Fruit fly (Drosophila melanogaster) whole organism, embryonic: Measurements from ENCODE around the gene Bicra.

Source experiments
- Blimp-1 ChIP-seq: fragments of 200-800 bp; sonication (Bioruptor generic); optimal IDR thresholded peaks from 3 replicates; lab custom pipeline; 2018; ENCODE audit warnings: missing biosample characterization, missing genetic modification characterization, mild to moderate bottlenecking, moderate library complexity, missing genetic modification reagents
- CG10267 ChIP-seq: fragments of 200-800 bp; sonication (Bioruptor generic); optimal IDR thresholded peaks from 2 replicates; lab custom pipeline; 2018; ENCODE audit warnings: missing biosample characterization, mild to moderate bottlenecking, missing genetic modification characterization, moderate library complexity
- CG10366 ChIP-seq: fragments of 200-800 bp; sonication (Bioruptor generic); IDR thresholded peaks from 2 replicates; pipeline ENCODE4 v1.3.6; 2022; ENCODE audit warnings: missing biosample characterization, missing genetic modification characterization
- CG11696 ChIP-seq: fragments of 200-800 bp; sonication (Bioruptor generic); IDR thresholded peaks from 2 replicates; pipeline ENCODE4 v1.3.6; 2022; ENCODE audit warnings: missing biosample characterization, missing genetic modification characterization
- CG13287 ChIP-seq: fragments of 200-800 bp; sonication (Bioruptor generic); IDR thresholded peaks from 2 replicates; pipeline ENCODE4 v1.3.6; 2022; ENCODE audit warnings: missing biosample characterization, missing genetic modification characterization; ENCODE audit not compliant: partially characterized antibody
- CG14860 ChIP-seq: fragments of 200-800 bp; sonication (Bioruptor generic); IDR thresholded peaks from 3 replicates; pipeline ENCODE4 v1.3.6; 2022; ENCODE audit warnings: missing biosample characterization, missing genetic modification characterization; ENCODE audit not compliant: partially characterized antibody
- CG1603 ChIP-seq: fragments of 200-800 bp; sonication (Bioruptor generic); optimal IDR thresholded peaks from 2 replicates; lab custom pipeline; 2019; ENCODE audit warnings: missing biosample characterization, mild to moderate bottlenecking, missing genetic modification characterization, moderate library complexity
- CG17359 ChIP-seq: fragments of 200-800 bp; sonication (Bioruptor generic); optimal IDR thresholded peaks from 3 replicates; lab custom pipeline; 2018; ENCODE audit warnings: missing biosample characterization, mild to moderate bottlenecking, missing genetic modification characterization, moderate library complexity
- CG2116 ChIP-seq: fragments of 200-800 bp; sonication (Bioruptor generic); optimal IDR thresholded peaks from 3 replicates; lab custom pipeline; 2018; ENCODE audit warnings: missing biosample characterization, mild to moderate bottlenecking, missing genetic modification characterization
- CG2129 ChIP-seq: fragments of 200-800 bp; sonication (Bioruptor generic); IDR thresholded peaks from 2 replicates; pipeline ENCODE4 v1.3.6; 2022; ENCODE audit warnings: missing biosample characterization, missing genetic modification characterization; ENCODE audit not compliant: partially characterized antibody
- CG2678 ChIP-seq: fragments of 200-800 bp; sonication (Bioruptor generic); optimal IDR thresholded peaks from 3 replicates; lab custom pipeline; 2019; ENCODE audit warnings: missing biosample characterization, mild to moderate bottlenecking, missing genetic modification characterization, moderate library complexity
- CG30020 ChIP-seq: fragments of 200-800 bp; optimal IDR thresholded peaks from 2 replicates; lab custom pipeline; 2019; ENCODE audit warnings: missing biosample characterization, mild to moderate bottlenecking, missing genetic modification characterization, moderate library complexity
- CG34224 ChIP-seq: fragments of 200-800 bp; sonication (Bioruptor generic); IDR thresholded peaks from 3 replicates; pipeline ENCODE4 v1.3.6; 2022; ENCODE audit warnings: missing biosample characterization, missing genetic modification characterization; ENCODE audit not compliant: partially characterized antibody
- Deaf1 ChIP-seq: fragments of 200-800 bp; optimal IDR thresholded peaks from 3 replicates; lab custom pipeline; 2019; ENCODE audit warnings: missing biosample characterization, mild to moderate bottlenecking, missing genetic modification characterization, moderate library complexity
- Dp ChIP-seq: fragments of 200-800 bp; sonication (Bioruptor generic); optimal IDR thresholded peaks from 2 replicates; lab custom pipeline; 2018; ENCODE audit warnings: missing biosample characterization, mild to moderate bottlenecking, missing genetic modification characterization, moderate library complexity
- E2f2 ChIP-seq: fragments of 200-800 bp; sonication (Bioruptor generic); IDR thresholded peaks from 2 replicates; pipeline ENCODE4 v1.3.6; 2022; ENCODE audit warnings: missing biosample characterization, missing genetic modification characterization
- Elba2 ChIP-seq: fragments of 200-800 bp; sonication (Bioruptor generic); optimal IDR thresholded peaks from 3 replicates; lab custom pipeline; 2016; ENCODE audit warnings: missing biosample characterization, missing genetic modification characterization
- Ets65A ChIP-seq: fragments of 200-800 bp; sonication (Bioruptor generic); peaks from one replicate; lab custom pipeline; 2016; ENCODE audit warnings: missing biosample characterization, missing genetic modification characterization
- Fer1 ChIP-seq: fragments of 200-800 bp; sonication (Bioruptor generic); optimal IDR thresholded peaks from 2 replicates; lab custom pipeline; 2017; ENCODE audit warnings: missing biosample characterization, mild to moderate bottlenecking, missing genetic modification characterization
- HLH4C ChIP-seq: fragments of 200-800 bp; sonication (Bioruptor generic); IDR thresholded peaks from 3 replicates; pipeline ENCODE4 v1.3.6; 2022; ENCODE audit warnings: missing biosample characterization, missing genetic modification characterization; ENCODE audit not compliant: partially characterized antibody
- HmgD ChIP-seq: fragments of 200-800 bp; sonication (Bioruptor generic); optimal IDR thresholded peaks from 3 replicates; lab custom pipeline; 2016; ENCODE audit warnings: missing biosample characterization, missing genetic modification characterization
- Hr78 ChIP-seq, 2 experiments: fragments of 200-800 bp in 1 of 2; fragments of >200 bp in 1 of 2; sonication (Bioruptor generic) in 1 of 2; optimal IDR thresholded peaks; 2 replicates each; lab custom pipeline; 2017 to 2019; ENCODE audit warnings: missing biosample characterization in 2 of 2, missing genetic modification characterization in 2 of 2, mild to moderate bottlenecking in 1 of 2, moderate library complexity in 1 of 2
- MBD-R2 ChIP-seq: fragments of 200-800 bp; sonication (Bioruptor generic); IDR thresholded peaks from 2 replicates; pipeline ENCODE4 v1.3.6; 2022; ENCODE audit warnings: missing biosample characterization, missing genetic modification characterization
- Med ChIP-seq: fragments of 200-800 bp; sonication (Bioruptor generic); peaks from one replicate; lab custom pipeline; 2016; ENCODE audit warnings: missing biosample characterization, missing genetic modification characterization, mild to moderate bottlenecking, inconsistent platforms, moderate library complexity
- Mes4 ChIP-seq: fragments of 200-800 bp; sonication (Bioruptor generic); optimal IDR thresholded peaks from 2 replicates; lab custom pipeline; 2016; ENCODE audit warnings: missing biosample characterization, missing genetic modification characterization
- Myb ChIP-seq: fragments of 200-800 bp; sonication (Bioruptor generic); optimal IDR thresholded peaks from 2 replicates; lab custom pipeline; 2016; ENCODE audit warnings: missing biosample characterization, missing genetic modification characterization
- Ravus ChIP-seq: fragments of 200-800 bp; sonication (Bioruptor generic); IDR thresholded peaks from 2 replicates; pipeline ENCODE4 v1.3.6; 2022; ENCODE audit warnings: missing biosample characterization, missing genetic modification characterization
- Six4 ChIP-seq: fragments of 200-800 bp; sonication (Bioruptor generic); optimal IDR thresholded peaks from 2 replicates; lab custom pipeline; 2016; ENCODE audit warnings: missing biosample characterization, missing genetic modification characterization
- ara ChIP-seq: fragments of 200-800 bp; sonication (Bioruptor generic); IDR thresholded peaks from 2 replicates; pipeline ENCODE4 v1.3.6; 2022; ENCODE audit warnings: missing biosample characterization, missing genetic modification characterization
- chif ChIP-seq, 2 experiments: fragments of 200-800 bp; sonication (Bioruptor generic); optimal IDR thresholded peaks; 3 replicates each; lab custom pipeline; 2016; ENCODE audit warnings: missing biosample characterization in 2 of 2, missing genetic modification characterization in 2 of 2
- crol ChIP-seq: fragments of 200-800 bp; sonication (Bioruptor generic); IDR thresholded peaks from 2 replicates; pipeline ENCODE4 v1.3.6; 2022; ENCODE audit warnings: missing biosample characterization, missing genetic modification characterization
- crp ChIP-seq, 2 experiments: fragments of 200-800 bp; sonication (Bioruptor generic); optimal IDR thresholded peaks; 2 replicates in 1 of 2; 3 replicates in 1 of 2; lab custom pipeline; 2017; ENCODE audit warnings: missing biosample characterization in 2 of 2, missing genetic modification characterization in 2 of 2, mild to moderate bottlenecking in 1 of 2, moderate library complexity in 1 of 2
- da ChIP-seq: fragments of 200-800 bp; sonication (Bioruptor generic); optimal IDR thresholded peaks from 2 replicates; lab custom pipeline; 2016; ENCODE audit warnings: missing biosample characterization, missing genetic modification characterization
- eve ChIP-seq, 2 experiments: fragments of >200 bp; optimal IDR thresholded peaks; 2 replicates each; lab custom pipeline; 2017; ENCODE audit warnings: missing biosample characterization in 2 of 2, missing genetic modification characterization in 2 of 2
- gro ChIP-seq: fragments of 200-800 bp; sonication (Bioruptor generic); optimal IDR thresholded peaks from 2 replicates; lab custom pipeline; 2016; ENCODE audit warnings: missing biosample characterization, missing genetic modification characterization
- kah ChIP-seq: fragments of 200-800 bp; sonication (Bioruptor generic); optimal IDR thresholded peaks from 2 replicates; lab custom pipeline; 2018; ENCODE audit warnings: missing biosample characterization, mild to moderate bottlenecking, missing genetic modification characterization
- kay ChIP-seq: fragments of 200-800 bp; sonication (Bioruptor generic); optimal IDR thresholded peaks from 2 replicates; lab custom pipeline; 2016; ENCODE audit warnings: missing biosample characterization, missing genetic modification characterization
- nom ChIP-seq: fragments of 200-800 bp; sonication (Bioruptor generic); optimal IDR thresholded peaks from 2 replicates; lab custom pipeline; 2017; ENCODE audit warnings: missing biosample characterization, missing genetic modification characterization, mild to moderate bottlenecking, moderate library complexity, missing genetic modification reagents
- pzg ChIP-seq: fragments of 200-800 bp; sonication (Bioruptor generic); optimal IDR thresholded peaks from 3 replicates; lab custom pipeline; 2018; ENCODE audit warnings: missing biosample characterization, mild to moderate bottlenecking, missing genetic modification characterization, moderate library complexity
- rib ChIP-seq: fragments of 200-800 bp; sonication (Bioruptor generic); IDR thresholded peaks from 2 replicates; pipeline ENCODE4 v1.3.6; 2022; ENCODE audit warnings: missing biosample characterization, missing genetic modification characterization
- scrt ChIP-seq: fragments of 200-800 bp; sonication (Bioruptor generic); optimal IDR thresholded peaks from 2 replicates; lab custom pipeline; 2018; ENCODE audit warnings: missing biosample characterization, mild to moderate bottlenecking, missing genetic modification characterization, moderate library complexity
- sna ChIP-seq: fragments of 200-800 bp; sonication (Bioruptor generic); IDR thresholded peaks from 2 replicates; pipeline ENCODE4 v1.3.6; 2022; ENCODE audit warnings: missing biosample characterization, missing genetic modification characterization; ENCODE audit not compliant: partially characterized antibody
- so ChIP-seq: fragments of 200-800 bp; sonication (Bioruptor generic); IDR thresholded peaks from 3 replicates; pipeline ENCODE4 v1.3.6; 2022; ENCODE audit warnings: missing biosample characterization, missing genetic modification characterization
- sr ChIP-seq: fragments of 200-800 bp; sonication (Bioruptor generic); IDR thresholded peaks from 3 replicates; pipeline ENCODE4 v1.3.6; 2022; ENCODE audit warnings: missing biosample characterization, missing genetic modification characterization
- tin ChIP-seq: fragments of 200-800 bp; sonication (Bioruptor generic); optimal IDR thresholded peaks from 3 replicates; lab custom pipeline; 2016; ENCODE audit warnings: missing biosample characterization, missing genetic modification characterization
- twi ChIP-seq: fragments of 200-800 bp; optimal IDR thresholded peaks from 2 replicates; lab custom pipeline; 2019; ENCODE audit warnings: missing biosample characterization, mild to moderate bottlenecking, missing genetic modification characterization, moderate library complexity

The Bicra gene

DNA sequence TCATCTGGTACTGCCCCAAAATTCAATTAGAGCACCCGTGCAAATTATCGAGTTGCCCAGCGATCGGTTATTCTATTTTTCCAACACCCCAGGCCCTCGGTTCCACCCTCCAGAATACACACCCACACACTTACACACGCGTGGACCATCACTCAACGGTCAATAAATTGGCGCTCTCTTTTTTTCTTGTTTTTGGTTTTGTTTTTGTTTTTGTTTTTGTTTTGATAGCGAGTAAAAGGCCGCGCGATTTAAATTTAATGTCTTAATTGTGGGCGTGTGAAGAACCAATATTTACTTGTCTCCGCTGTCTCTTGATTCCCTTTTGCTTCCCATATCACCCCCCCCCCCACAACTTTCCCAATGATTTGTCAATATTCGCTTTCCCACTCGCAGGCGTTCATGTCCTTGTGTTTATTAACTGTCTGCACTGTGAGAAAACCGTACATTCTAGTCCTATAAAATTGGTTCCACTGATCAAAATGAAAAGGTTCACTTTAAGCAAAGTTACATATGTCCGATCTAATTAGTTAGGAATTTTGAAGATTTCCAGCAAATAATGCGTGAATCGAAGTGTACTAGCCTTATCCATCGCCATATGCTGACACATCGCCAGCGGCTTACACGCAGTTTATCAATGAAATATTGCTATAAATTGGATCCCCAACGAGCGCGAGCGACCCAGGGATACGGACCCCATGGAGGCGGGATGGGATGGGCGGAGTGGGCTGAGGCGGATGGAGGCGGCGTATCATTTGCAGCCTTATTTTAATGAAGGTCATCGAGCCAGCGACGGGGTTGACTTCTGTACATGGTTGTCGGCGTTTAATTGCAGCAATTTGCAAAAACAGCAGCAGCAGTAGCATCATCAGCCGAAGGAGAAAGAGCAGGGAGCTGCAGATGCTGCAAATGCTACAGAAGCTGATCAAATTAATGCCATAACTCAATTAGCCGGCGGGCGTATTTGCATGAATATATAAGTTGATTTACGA lies 77.2 kb downstream of the Bicra start:
- TF ChIP-seq CG2129 (GFP tag; lab: Robert Waterston, UW) (no peak), nom (peak; percentile 51), sr (GFP tag; lab: Robert Waterston, UW) (peak; percentile 74; the same call in 2 of the 3 replicates), Ets65A (peak; percentile 63), Med (GFP tag; lab: Kevin White, UChicago) (peak; percentile 13), CG30020 (tag; lab: Kevin White, UChicago) (no peak), crol (peak; percentile 20; the same call in 1 of the 2 replicates), CG10366 (GFP tag; lab: Robert Waterston, UW) (no peak)

DNA sequence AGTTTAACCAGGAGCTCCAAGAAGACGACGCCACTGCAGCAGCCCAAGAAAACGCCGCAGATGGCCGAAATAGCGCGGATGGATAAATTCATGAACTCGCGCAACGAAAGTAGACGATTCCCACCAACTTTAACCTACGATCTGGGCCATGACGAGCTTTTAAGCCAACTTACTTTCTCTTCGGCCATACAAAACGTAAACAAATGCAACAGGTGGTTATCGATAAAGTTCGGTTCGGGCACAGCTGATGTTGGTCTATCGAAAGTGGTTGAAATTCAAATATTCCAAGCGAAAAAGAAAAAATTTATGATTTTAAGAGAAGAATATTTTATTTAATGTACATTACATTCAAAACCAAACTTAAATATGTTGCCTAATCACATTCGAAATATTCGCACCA lies 83.9 kb downstream of the Bicra start, which contains the start of gene CG14511:
CG14511 (minus strand) TSS at position 184 of the 400 bp plus-strand sequence.
- TF ChIP-seq CG2116 (GFP tag; lab: Kevin White, UChicago) (peak; percentile 40), twi (no peak), Ravus (GFP tag; lab: Robert Waterston, UW) (no peak), CG10267 (tag; lab: Kevin White, UChicago) (no peak), sna (GFP tag; lab: Robert Waterston, UW) (0 out of 2 replicates have a peak, but pooled peaks have one; percentile 15), so (GFP tag; lab: Robert Waterston, UW) (no peak), ara (GFP tag; lab: Robert Waterston, UW) (no peak), eve (GFP tag; optimal IDR thresholded peaks at IDR 0.05; lab: Kevin White, UChicago) (no peak), kah (GFP tag; lab: Kevin White, UChicago) (peak; percentile 100), CG2678 (tag; lab: Kevin White, UChicago) (no peak), Blimp-1 (GFP tag; lab: Kevin White, UChicago) (peak; percentile 29), tin (GFP tag; lab: Kevin White, UChicago) (no peak), CG11696 (no peak), scrt (GFP tag; lab: Kevin White, UChicago) (peak; percentile 83), Dp (GFP tag; lab: Kevin White, UChicago) (peak; percentile 65), CG34224 (GFP tag; lab: Robert Waterston, UW) (peak; percentile 61), chif (GFP tag; optimal IDR thresholded peaks at IDR 0.05; lab: Kevin White, UChicago) (no peak), Fer1 (no peak), CG14860 (GFP tag; lab: Robert Waterston, UW) (0 out of 3 replicates have a peak, but pooled peaks have one; percentile 18), Mes4 (GFP tag; lab: Kevin White, UChicago) (no peak), Hr78 (GFP tag; optimal IDR thresholded peaks at IDR 0.05; lab: Kevin White, UChicago) (peak in 1 of 2 experiments; percentile 78), Elba2 (GFP tag; lab: Kevin White, UChicago) (no peak), Six4 (GFP tag; lab: Kevin White, UChicago) (no peak), CG17359 (tag; lab: Kevin White, UChicago) (no peak), kay (GFP tag; lab: Kevin White, UChicago) (no peak), MBD-R2 (GFP tag; lab: Robert Waterston, UW) (peak; percentile 66), pzg (GFP tag; lab: Kevin White, UChicago) (peak; percentile 26), HLH4C (peak; percentile 58; the same call in 1 of the 3 replicates), Deaf1 (tag; lab: Kevin White, UChicago) (no peak), CG13287 (peak; percentile 48; the same call in 1 of the 2 replicates), HmgD (no peak), gro (GFP tag; lab: Kevin White, UChicago) (no peak), CG1603 (tag; lab: Kevin White, UChicago) (no peak), da (GFP tag; lab: Kevin White, UChicago) (no peak), E2f2 (peak; percentile 77), crp (GFP tag; optimal IDR thresholded peaks at IDR 0.05; lab: Kevin White, UChicago) (peak in 1 of 2 experiments; percentile 81), rib (GFP tag; lab: Robert Waterston, UW) (no peak), Myb (GFP tag; lab: Kevin White, UChicago) (peak; percentile 55)
